Worm (Caenorhabditis elegans) whole organism, young adult: Measurements from ENCODE around the gene R05G9.1.

Experiments
- B0336.3 ChIP-seq: fragments of 200-800 bp; sonication (Bioruptor generic); IDR thresholded peaks from 2 replicates; pipeline ENCODE4 v1.3.6; 2022; ENCODE audit warnings: missing genetic modification characterization, missing compliant biosample characterization
- F23B12.7 ChIP-seq: sonication (generic microtip); optimal IDR thresholded peaks from 2 replicates; lab custom pipeline; 2017; ENCODE audit warnings: missing genetic modification characterization, mild to moderate bottlenecking, missing compliant biosample characterization, antibody characterized with exemption, moderate library complexity; ENCODE audit not compliant: insufficient read depth
- F33H1.4 ChIP-seq: fragments of 200-800 bp; sonication (Bioruptor generic); IDR thresholded peaks from 2 replicates; pipeline ENCODE4 v1.3.6; 2022; ENCODE audit warnings: missing genetic modification reagents, missing genetic modification characterization, missing compliant biosample characterization
- F49E8.2 ChIP-seq: sonication (generic microtip); optimal IDR thresholded peaks from 3 replicates; lab custom pipeline; 2017; ENCODE audit warnings: missing genetic modification characterization, mild to moderate bottlenecking, missing compliant biosample characterization, antibody characterized with exemption, moderate library complexity; ENCODE audit not compliant: insufficient read depth
- F52B5.7 ChIP-seq: sonication (generic microtip); optimal IDR thresholded peaks from 2 replicates; lab custom pipeline; 2016; ENCODE audit warnings: mild to moderate bottlenecking, missing genetic modification characterization, missing compliant biosample characterization
- K12H6.12 ChIP-seq: fragments of 200-800 bp; sonication (Bioruptor generic); optimal IDR thresholded peaks from 2 replicates; lab custom pipeline; 2018; ENCODE audit warnings: mild to moderate bottlenecking, missing genetic modification characterization, missing compliant biosample characterization
- Y79H2A.3 ChIP-seq: fragments of 200-800 bp; sonication (Bioruptor generic); conservative IDR thresholded peaks from 2 replicates; pipeline ENCODE4 v1.3.6; 2022; ENCODE audit warnings: missing genetic modification reagents, missing genetic modification characterization, missing compliant biosample characterization
- aptf-3 ChIP-seq: fragments of 200-800 bp; sonication (Bioruptor generic); IDR thresholded peaks from 2 replicates; pipeline ENCODE4 v1.3.6; 2022; ENCODE audit warnings: missing genetic modification characterization, missing compliant biosample characterization
- bed-2 ChIP-seq: fragments of 200-800 bp; sonication (Bioruptor generic); IDR thresholded peaks from 2 replicates; pipeline ENCODE4 v1.3.6; 2022; ENCODE audit warnings: missing genetic modification reagents, missing genetic modification characterization, missing compliant biosample characterization
- cebp-1 ChIP-seq, 2 experiments: fragments of 200-800 bp in 1 of 2; sonication (Bioruptor generic) in 1 of 2; sonication (generic microtip) in 1 of 2; IDR thresholded peaks in 1 of 2; optimal IDR thresholded peaks in 1 of 2; 2 replicates each; pipeline versions ENCODE4 v1.3.6 to Lab custom; 2017 to 2022; ENCODE audit warnings: missing compliant biosample characterization in 2 of 2, missing genetic modification characterization in 2 of 2, mild to moderate bottlenecking in 1 of 2, missing genetic modification reagents in 1 of 2, moderate library complexity in 1 of 2
- ceh-100 ChIP-seq: fragments of 200-800 bp; sonication (Bioruptor generic); IDR thresholded peaks from 2 replicates; pipeline ENCODE4 v1.3.6; 2022; ENCODE audit warnings: missing genetic modification reagents, missing genetic modification characterization, missing compliant biosample characterization
- ceh-27 ChIP-seq: fragments of 200-800 bp; sonication (Bioruptor generic); optimal IDR thresholded peaks from 2 replicates; lab custom pipeline; 2018; ENCODE audit warnings: mild to moderate bottlenecking, missing genetic modification characterization, moderate library complexity, missing compliant biosample characterization
- ceh-40 ChIP-seq: fragments of 200-800 bp; sonication (Bioruptor generic); IDR thresholded peaks from 2 replicates; pipeline ENCODE4 v1.3.6; 2022; ENCODE audit warnings: missing genetic modification characterization, missing compliant biosample characterization
- die-1 ChIP-seq: sonication (generic microtip); optimal IDR thresholded peaks from 2 replicates; lab custom pipeline; 2016; ENCODE audit warnings: missing genotype, mild to moderate bottlenecking, missing genetic modification characterization, missing compliant biosample characterization
- dpff-1 ChIP-seq: sonication (generic microtip); optimal IDR thresholded peaks from 2 replicates; lab custom pipeline; 2017; ENCODE audit warnings: mild to moderate bottlenecking, missing genetic modification characterization, missing compliant biosample characterization
- egl-18 ChIP-seq: fragments of 200-800 bp; sonication (Bioruptor generic); IDR thresholded peaks from 2 replicates; pipeline ENCODE4 v1.3.6; 2022; ENCODE audit warnings: missing genetic modification reagents, missing genetic modification characterization, missing compliant biosample characterization
- egl-44 ChIP-seq: fragments of 200-800 bp; sonication (Bioruptor generic); IDR thresholded peaks from 2 replicates; pipeline ENCODE4 v1.3.6; 2022; ENCODE audit warnings: missing genetic modification reagents, missing genetic modification characterization, missing compliant biosample characterization
- egrh-3 ChIP-seq: fragments of 200-800 bp; sonication (Bioruptor generic); IDR thresholded peaks from 2 replicates; pipeline ENCODE4 v1.3.6; 2022; ENCODE audit warnings: missing genetic modification reagents, missing genetic modification characterization, missing compliant biosample characterization
- hmg-1.2 ChIP-seq: fragments of 200-800 bp; sonication (Bioruptor generic); IDR thresholded peaks from 2 replicates; pipeline ENCODE4 v1.3.6; 2022; ENCODE audit warnings: missing genetic modification reagents, missing genetic modification characterization, missing compliant biosample characterization
- hsf-1 ChIP-seq: fragments of 200-800 bp; sonication (Bioruptor generic); IDR thresholded peaks from 2 replicates; pipeline ENCODE4 v1.3.6; 2022; ENCODE audit warnings: missing genetic modification reagents, missing genetic modification characterization, missing compliant biosample characterization
- let-607 ChIP-seq, 2 experiments: fragments of 200-800 bp in 1 of 2; sonication (Bioruptor generic) in 1 of 2; sonication (generic microtip) in 1 of 2; optimal IDR thresholded peaks; 2 replicates each; lab custom pipeline; 2016 to 2018; ENCODE audit warnings: mild to moderate bottlenecking in 2 of 2, missing compliant biosample characterization in 2 of 2, missing genetic modification characterization in 2 of 2, moderate library complexity in 2 of 2, missing genotype in 1 of 2
- lin-26 ChIP-seq: fragments of 200-800 bp; sonication (Bioruptor generic); IDR thresholded peaks from 2 replicates; pipeline ENCODE4 v1.3.6; 2022; ENCODE audit warnings: missing genetic modification reagents, missing genetic modification characterization, missing compliant biosample characterization
- lin-54 ChIP-seq: fragments of 200-800 bp; sonication (Bioruptor generic); optimal IDR thresholded peaks from 2 replicates; lab custom pipeline; 2018; ENCODE audit warnings: mild to moderate bottlenecking, missing genetic modification characterization, missing compliant biosample characterization
- madf-6 ChIP-seq: fragments of 200-800 bp; sonication (Bioruptor generic); IDR thresholded peaks from 2 replicates; pipeline ENCODE4 v1.3.6; 2022; ENCODE audit warnings: missing genetic modification reagents, missing genetic modification characterization, missing compliant biosample characterization
- madf-8 ChIP-seq: fragments of 200-800 bp; sonication (Bioruptor generic); conservative IDR thresholded peaks from 2 replicates; pipeline ENCODE4 v1.3.6; 2022; ENCODE audit warnings: missing genetic modification reagents, missing genetic modification characterization, missing compliant biosample characterization
- mcd-1 ChIP-seq: fragments of 200-800 bp; sonication (Bioruptor generic); IDR thresholded peaks from 2 replicates; pipeline ENCODE4 v1.3.6; 2022; ENCODE audit warnings: missing genetic modification reagents, missing genetic modification characterization, missing compliant biosample characterization
- nfya-1 ChIP-seq: sonication (generic microtip); optimal IDR thresholded peaks from 2 replicates; lab custom pipeline; 2017; ENCODE audit warnings: antibody characterized with exemption, missing compliant biosample characterization, missing genetic modification characterization, borderline replicate concordance; ENCODE audit not compliant: insufficient read depth
- nhr-27 ChIP-seq: fragments of 200-800 bp; sonication (Bioruptor generic); optimal IDR thresholded peaks from 2 replicates; lab custom pipeline; 2018; ENCODE audit warnings: mild to moderate bottlenecking, missing genetic modification characterization, moderate library complexity, missing compliant biosample characterization
- nhr-90 ChIP-seq: sonication (generic microtip); optimal IDR thresholded peaks from 2 replicates; lab custom pipeline; 2016; ENCODE audit warnings: missing genotype, mild to moderate bottlenecking, missing genetic modification characterization, missing compliant biosample characterization
- pbrm-1 ChIP-seq: fragments of 200-800 bp; sonication (Bioruptor generic); IDR thresholded peaks from 2 replicates; pipeline ENCODE4 v1.3.6; 2022; ENCODE audit warnings: missing genetic modification reagents, missing genetic modification characterization, missing compliant biosample characterization
- rcor-1 ChIP-seq: fragments of 200-800 bp; sonication (Bioruptor generic); IDR thresholded peaks from 2 replicates; pipeline ENCODE4 v1.3.6; 2022; ENCODE audit warnings: missing genetic modification reagents, missing genetic modification characterization, missing compliant biosample characterization
- repo-1 ChIP-seq: sonication (generic microtip); optimal IDR thresholded peaks from 2 replicates; lab custom pipeline; 2017; ENCODE audit warnings: mild to moderate bottlenecking, missing genetic modification characterization, missing compliant biosample characterization
- rpc-1 ChIP-seq, 2 experiments: fragments of 150-350 bp in 1 of 2; sonication (generic microtip) in 1 of 2; optimal IDR thresholded peaks; 2 replicates each; lab custom pipeline; 2014 to 2018; ENCODE audit warnings: missing biosample characterization in 1 of 2, missing genetic modification characterization in 1 of 2, missing genetic modification reagents in 1 of 2, missing genotype in 1 of 2
- snpc-3.4 ChIP-seq: sonication (generic microtip); optimal IDR thresholded peaks from 2 replicates; lab custom pipeline; 2017; ENCODE audit warnings: missing genetic modification characterization, mild to moderate bottlenecking, missing compliant biosample characterization, antibody characterized with exemption, moderate library complexity, missing genotype, missing genetic modification reagents
- snpc-4 ChIP-seq, 5 experiments: fragments of 150-350 bp in 1 of 5; sonication (generic microtip) in 4 of 5; optimal IDR thresholded peaks; 2 replicates each; lab custom pipeline; 2014 to 2018; ENCODE audit warnings: missing genetic modification characterization in 5 of 5, missing biosample characterization in 3 of 5, antibody characterized with exemption in 2 of 5, mild to moderate bottlenecking in 2 of 5, missing compliant biosample characterization in 2 of 5, missing genotype in 2 of 5, moderate library complexity in 2 of 5, missing genetic modification reagents in 1 of 5
- xnd-1 ChIP-seq: sonication (generic microtip); optimal IDR thresholded peaks from 2 replicates; lab custom pipeline; 2016; ENCODE audit warnings: missing genotype, missing genetic modification reagents, missing genetic modification characterization, missing compliant biosample characterization
- ztf-18 ChIP-seq: sonication (generic microtip); optimal IDR thresholded peaks from 2 replicates; lab custom pipeline; 2016; ENCODE audit warnings: missing genotype, mild to moderate bottlenecking, missing genetic modification characterization, missing compliant biosample characterization
- ztf-22 ChIP-seq: fragments of 200-800 bp; sonication (Bioruptor generic); optimal IDR thresholded peaks from 2 replicates; lab custom pipeline; 2018; ENCODE audit warnings: mild to moderate bottlenecking, missing genetic modification characterization, moderate library complexity, missing compliant biosample characterization
- ztf-26 ChIP-seq: sonication (generic microtip); optimal IDR thresholded peaks from 2 replicates; lab custom pipeline; 2017; ENCODE audit warnings: missing genetic modification characterization, missing compliant biosample characterization
- ztf-3 ChIP-seq: fragments of 200-800 bp; sonication (Bioruptor generic); optimal IDR thresholded peaks from 2 replicates; lab custom pipeline; 2018; ENCODE audit warnings: mild to moderate bottlenecking, missing genetic modification characterization, missing compliant biosample characterization
- ztf-6 ChIP-seq: fragments of 200-800 bp; sonication (Bioruptor generic); IDR thresholded peaks from 2 replicates; pipeline ENCODE4 v1.3.6; 2022; ENCODE audit warnings: missing genetic modification reagents, missing genetic modification characterization, missing compliant biosample characterization

The R05G9.1 gene

DNA sequence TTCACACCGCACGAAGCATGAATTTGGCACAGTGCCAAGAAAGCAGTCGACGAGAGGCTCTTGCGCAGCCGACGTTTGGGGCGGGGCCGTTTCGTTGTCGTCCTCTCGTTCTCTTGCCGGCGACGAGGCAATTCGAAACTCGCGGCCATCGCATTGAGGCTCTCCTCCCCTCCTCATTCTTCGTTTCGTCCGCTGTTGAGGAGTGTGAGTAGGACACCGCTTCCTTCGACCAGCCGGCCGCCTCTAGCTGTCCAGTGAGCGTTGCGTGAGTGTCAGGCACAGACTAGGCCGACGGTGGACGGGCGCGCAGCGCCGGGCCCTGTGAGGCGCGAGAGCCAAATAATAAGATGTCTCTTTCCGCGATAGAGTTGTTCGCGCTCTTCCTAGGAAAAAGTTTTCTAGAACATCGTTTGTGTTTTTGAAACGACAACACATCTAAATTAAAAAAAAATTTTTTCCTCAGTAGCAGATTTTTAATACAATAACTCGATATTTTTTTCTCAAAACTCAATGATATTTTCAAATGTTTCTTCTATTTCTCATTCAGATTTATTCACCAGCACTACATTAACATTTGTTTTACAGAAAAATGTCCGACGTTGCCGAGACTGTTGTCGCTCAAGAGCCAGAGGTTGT, 11.0 kb upstream of the R05G9.1 start, which contains the start of the genes T28D9.11 and T28D9.1 (continued):
- TF ChIP-seq snpc-4 (GFP tag; optimal IDR thresholded peaks at IDR 0.05; lab: Kevin White, UChicago) (peak; percentile 83), snpc-4 (tag; optimal IDR thresholded peaks at IDR 0.05; lab: Kevin White, UChicago) (peak; percentile 76 to 91 (median 84)), egrh-3 (GFP tag; lab: Robert Waterston, UW) (peak; percentile 88), rcor-1 (GFP tag; lab: Robert Waterston, UW) (peak; percentile 60), let-607 (tag; optimal IDR thresholded peaks at IDR 0.05; lab: Kevin White, UChicago) (no peak), ztf-22 (GFP tag; lab: Kevin White, UChicago) (peak; percentile 43), F33H1.4 (GFP tag; lab: Robert Waterston, UW) (peak; percentile 49), lin-26 (peak; percentile 61; the same call in 1 of the 2 replicates), K12H6.12 (tag; lab: Kevin White, UChicago) (peak; percentile 64), bed-2 (GFP tag; lab: Robert Waterston, UW) (0 out of 2 replicates have a peak, but pooled peaks have one; percentile 76), nhr-27 (no peak), dpff-1 (tag; lab: Kevin White, UChicago) (no peak), egl-44 (peak; percentile 35; the same call in 1 of the 2 replicates), F52B5.7 (tag; lab: Kevin White, UChicago) (peak; percentile 11), hmg-1.2 (GFP tag; lab: Robert Waterston, UW) (peak; percentile 28; the same call in 1 of the 2 replicates), mcd-1 (GFP tag; lab: Robert Waterston, UW) (peak; percentile 66), madf-8 (peak; percentile 23; the same call in 1 of the 2 replicates), die-1 (peak; percentile 2), pbrm-1 (0 out of 2 replicates have a peak, but pooled peaks have one; percentile 25), ztf-18 (tag; lab: Kevin White, UChicago) (peak; percentile 6), ceh-27 (peak; percentile 71)

DNA sequence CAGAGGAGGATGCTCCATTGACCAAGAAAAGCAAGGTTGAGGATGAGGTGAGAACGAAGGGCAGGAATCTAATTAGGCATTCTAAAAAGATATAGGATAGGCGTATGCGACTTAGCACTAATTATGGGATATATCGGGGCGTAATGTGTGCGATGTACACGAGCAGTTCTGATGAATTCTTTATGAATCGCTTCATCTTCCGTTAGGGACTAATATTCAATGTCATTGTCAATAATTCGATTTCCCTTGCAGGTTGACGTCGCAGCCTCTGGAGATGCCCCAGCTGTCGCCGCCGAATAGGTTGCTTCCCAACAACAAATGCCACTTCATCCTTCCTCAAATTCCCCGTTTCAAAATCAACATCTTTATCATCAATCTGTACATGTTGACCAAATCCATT, 9.8 kb upstream of the R05G9.1 start:
- TF ChIP-seq ztf-3 (GFP tag; lab: Kevin White, UChicago), result no peak
- TF ChIP-seq Y79H2A.3, result no peak
- 0 out of 2 replicates have a peak, but pooled peaks have one; percentile 7 for TF ChIP-seq egl-18 (GFP tag; lab: Robert Waterston, UW)

DNA sequence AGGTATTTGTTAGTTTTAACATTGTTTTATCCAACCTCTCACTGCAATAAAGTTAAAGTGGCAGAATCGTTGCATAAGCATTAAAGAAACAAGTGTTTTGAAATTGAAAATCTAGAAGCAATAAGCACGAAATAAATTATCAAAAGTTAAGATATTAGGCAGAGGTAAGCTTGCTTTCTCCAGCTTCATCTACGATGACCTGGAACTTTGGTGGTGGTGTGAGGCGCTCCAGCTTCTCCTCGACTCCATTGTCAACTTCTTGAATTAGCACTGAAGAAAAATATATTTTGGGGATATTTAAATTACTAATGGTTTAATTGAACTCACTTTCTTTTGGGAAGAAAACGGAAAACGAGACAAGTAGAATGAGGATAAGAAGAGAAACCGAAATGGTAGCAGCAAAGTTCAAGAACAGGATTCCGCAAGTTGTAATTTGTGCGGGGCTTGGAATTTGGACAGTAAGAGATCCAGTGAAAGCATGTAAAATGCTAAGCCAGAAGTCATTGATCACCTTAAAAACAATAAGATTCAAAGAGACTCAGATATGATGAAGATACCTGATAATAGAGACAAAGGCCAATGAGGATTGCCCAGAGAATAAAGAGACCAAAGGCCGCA, 9.2 kb upstream of the R05G9.1 start:
- TF ChIP-seq madf-6, result peak; percentile 53; the same call in 1 of the 2 replicates
- no peak for TF ChIP-seq aptf-3
- no peak for TF ChIP-seq nhr-90 (tag; lab: Kevin White, UChicago)
- TF ChIP-seq hsf-1 (GFP tag; lab: Robert Waterston, UW), result peak; percentile 60
- TF ChIP-seq lin-54 (GFP tag; lab: Kevin White, UChicago), result peak; percentile 1
- TF ChIP-seq repo-1, result peak; percentile 26
- no peak for TF ChIP-seq ceh-40 (GFP tag; lab: Robert Waterston, UW)
- TF ChIP-seq F23B12.7, result no peak
- no peak for TF ChIP-seq ztf-6 (GFP tag; lab: Robert Waterston, UW)
- TF ChIP-seq F49E8.2 (tag; lab: Kevin White, UChicago), result peak; percentile 31
- 0 out of 2 replicates have a peak, but pooled peaks have one; percentile 35 for TF ChIP-seq ceh-100 (GFP tag; lab: Robert Waterston, UW)
- TF ChIP-seq ztf-26 (tag; lab: Kevin White, UChicago), result no peak
- no peak for TF ChIP-seq rpc-1 (optimal IDR thresholded peaks at IDR 0.05; lab: Kevin White, UChicago)
- no peak for TF ChIP-seq rpc-1 (tag; optimal IDR thresholded peaks at IDR 0.05; lab: Kevin White, UChicago)
- TF ChIP-seq snpc-3.4 (tag; lab: Kevin White, UChicago), result peak; percentile 14
- TF ChIP-seq pbrm-1, result 0 out of 2 replicates have a peak, but pooled peaks have one; percentile 28
- TF ChIP-seq B0336.3, result no peak
- TF ChIP-seq nfya-1 (tag; lab: Kevin White, UChicago), result no peak
- no peak for TF ChIP-seq ztf-18 (tag; lab: Kevin White, UChicago)
- peak; percentile 35 for TF ChIP-seq xnd-1 (tag; lab: Kevin White, UChicago)
- no peak for TF ChIP-seq cebp-1 (GFP tag; IDR thresholded peaks at IDR 0.05; lab: Robert Waterston, UW)
- no peak for TF ChIP-seq cebp-1 (tag; optimal IDR thresholded peaks at IDR 0.05; lab: Kevin White, UChicago)
